Fruit fly (Drosophila melanogaster): ENCODE data around the gene Septin2.
A peak's percentile ranks its signal among the peaks of the same experiment; 100 is the strongest.

dm6 chr3R:20585566-20585965, 2.6 kb downstream of the Septin2 start, which contains the start of gene CG16953:
- TF ChIP-seq CG10267 (tag; optimal IDR thresholded peaks at IDR 0.05) (peak; percentile 30), CG17802 (tag; optimal IDR thresholded peaks at IDR 0.05) (no peak), Dll (GFP tag; IDR thresholded peaks at IDR 0.05; ENCODE audit: partially characterized antibody) (no peak), CG3726 (GFP tag; IDR thresholded peaks at IDR 0.05) (no peak), twi (tag; optimal IDR thresholded peaks at IDR 0.05) (no peak), ttk (GFP tag; IDR thresholded peaks at IDR 0.05) (no peak)
